Worm (Caenorhabditis elegans) whole organism, L1 larva: ENCODE data around the gene prp-9.

Experiments used
- C16A3.4 ChIP-seq: fragments of 150-350 bp; optimal IDR thresholded peaks from 2 replicates; lab custom pipeline; 2014; ENCODE audit warnings: missing biosample characterization, missing genetic modification characterization
- aha-1 ChIP-seq: fragments of 150-350 bp; optimal IDR thresholded peaks from 2 replicates; lab custom pipeline; 2014; ENCODE audit warnings: missing biosample characterization, missing genetic modification characterization
- alr-1 ChIP-seq: fragments of 200-800 bp; sonication (Bioruptor generic); optimal IDR thresholded peaks from 2 replicates; lab custom pipeline; 2018; ENCODE audit warnings: borderline replicate concordance, mild to moderate bottlenecking, missing genetic modification characterization, missing compliant biosample characterization
- ama-1 ChIP-seq: fragments of 150-350 bp; optimal IDR thresholded peaks from 2 replicates; lab custom pipeline; 2014
- ceh-63 ChIP-seq: fragments of 200-800 bp; sonication (Bioruptor generic); optimal IDR thresholded peaks from 2 replicates; lab custom pipeline; 2018; ENCODE audit warnings: mild to moderate bottlenecking, missing genetic modification characterization, missing compliant biosample characterization
- ceh-90 ChIP-seq: sonication (generic microtip); optimal IDR thresholded peaks from 2 replicates; lab custom pipeline; 2016; ENCODE audit warnings: missing genetic modification characterization, missing compliant biosample characterization
- dsc-1 ChIP-seq: sonication (generic microtip); optimal IDR thresholded peaks from 2 replicates; lab custom pipeline; 2016; ENCODE audit warnings: mild to moderate bottlenecking, missing genetic modification characterization, missing compliant biosample characterization
- efl-1 ChIP-seq, 4 experiments: fragments of 150-350 bp; optimal IDR thresholded peaks in 3 of 4; peaks in 1 of 4; 1 replicate in 1 of 4; 2 replicates in 3 of 4; lab custom pipeline; 2014; ENCODE audit warnings: missing biosample characterization in 2 of 4, missing genetic modification characterization in 2 of 4, missing genetic modification reagents in 2 of 4
- elt-3 ChIP-seq, 6 experiments: fragments of 150-350 bp in 1 of 6; sonication (generic microtip); optimal IDR thresholded peaks; 2 replicates each; lab custom pipeline; 2017 to 2018; ENCODE audit warnings: missing biosample characterization in 6 of 6, missing genetic modification characterization in 6 of 6, inconsistent platforms in 1 of 6
- fkh-4 ChIP-seq: sonication (generic microtip); optimal IDR thresholded peaks from 2 replicates; lab custom pipeline; 2016; ENCODE audit warnings: missing compliant biosample characterization, missing genetic modification characterization, borderline replicate concordance
- fkh-8 ChIP-seq: sonication (generic microtip); optimal IDR thresholded peaks from 2 replicates; lab custom pipeline; 2016; ENCODE audit warnings: mild to moderate bottlenecking, missing genetic modification characterization, missing compliant biosample characterization
- hlh-17 ChIP-seq: fragments of 200-800 bp; sonication (Bioruptor generic); optimal IDR thresholded peaks from 2 replicates; lab custom pipeline; 2018; ENCODE audit warnings: missing genetic modification characterization, mild to moderate bottlenecking, missing compliant biosample characterization, moderate library complexity, borderline replicate concordance
- hlh-4 ChIP-seq: sonication (generic microtip); optimal IDR thresholded peaks from 2 replicates; lab custom pipeline; 2016; ENCODE audit warnings: mild to moderate bottlenecking, missing genetic modification characterization, missing compliant biosample characterization
- isw-1 ChIP-seq: fragments of 200-800 bp; sonication (Bioruptor generic); IDR thresholded peaks from 2 replicates; pipeline ENCODE4 v1.3.6; 2022; ENCODE audit warnings: missing genetic modification characterization, missing compliant biosample characterization
- jun-1 ChIP-seq: fragments of 150-350 bp; optimal IDR thresholded peaks from 2 replicates; lab custom pipeline; 2014; ENCODE audit warnings: missing biosample characterization, missing genetic modification reagents, missing genetic modification characterization
- lin-14 ChIP-seq: fragments of 200-800 bp; sonication (Bioruptor generic); optimal IDR thresholded peaks from 2 replicates; lab custom pipeline; 2018; ENCODE audit warnings: mild to moderate bottlenecking, missing genetic modification characterization, moderate library complexity, missing compliant biosample characterization
- lsy-2 ChIP-seq, 2 experiments: fragments of 150-350 bp; optimal IDR thresholded peaks; 2 replicates each; lab custom pipeline; 2014; ENCODE audit warnings: missing biosample characterization in 2 of 2, missing genetic modification characterization in 2 of 2
- mab-9 ChIP-seq: fragments of 200-800 bp; sonication (Bioruptor generic); IDR thresholded peaks from 2 replicates; pipeline ENCODE4 v1.3.6; 2022; ENCODE audit warnings: missing genetic modification reagents, missing genetic modification characterization, missing compliant biosample characterization
- mdl-1 ChIP-seq, 2 experiments: fragments of 150-350 bp; optimal IDR thresholded peaks; 2 replicates each; lab custom pipeline; 2014 to 2017; ENCODE audit warnings: missing biosample characterization in 2 of 2, missing genetic modification characterization in 2 of 2, inconsistent platforms in 1 of 2
- mep-1 ChIP-seq: fragments of 150-350 bp; optimal IDR thresholded peaks from 2 replicates; lab custom pipeline; 2014; ENCODE audit warnings: missing biosample characterization, missing genetic modification characterization
- nhr-19 ChIP-seq: fragments of 200-800 bp; sonication (Bioruptor generic); conservative IDR thresholded peaks from 2 replicates; pipeline ENCODE4 v1.3.6; 2022; ENCODE audit warnings: missing genetic modification characterization, missing compliant biosample characterization
- nhr-20 ChIP-seq: sonication (generic microtip); optimal IDR thresholded peaks from 2 replicates; lab custom pipeline; 2016; ENCODE audit warnings: mild to moderate bottlenecking, missing genetic modification characterization, missing compliant biosample characterization
- nhr-237 ChIP-seq: fragments of 150-350 bp; optimal IDR thresholded peaks from 2 replicates; lab custom pipeline; 2014; ENCODE audit warnings: missing biosample characterization, missing genetic modification characterization
- nhr-71 ChIP-seq: sonication (generic microtip); optimal IDR thresholded peaks from 2 replicates; lab custom pipeline; 2016; ENCODE audit warnings: mild to moderate bottlenecking, missing genetic modification characterization, moderate library complexity, missing compliant biosample characterization
- nhr-77 ChIP-seq: fragments of 150-350 bp; optimal IDR thresholded peaks from 2 replicates; lab custom pipeline; 2014; ENCODE audit warnings: missing biosample characterization, missing genetic modification characterization
- pax-3 ChIP-seq: fragments of 200-800 bp; sonication (Bioruptor generic); optimal IDR thresholded peaks from 2 replicates; lab custom pipeline; 2018; ENCODE audit warnings: mild to moderate bottlenecking, missing genetic modification characterization, moderate library complexity, missing compliant biosample characterization
- pqm-1 ChIP-seq: sonication (generic microtip); optimal IDR thresholded peaks from 3 replicates; lab custom pipeline; 2017; ENCODE audit warnings: missing biosample characterization, missing genetic modification characterization
- rnt-1 ChIP-seq: sonication (generic microtip); optimal IDR thresholded peaks from 2 replicates; lab custom pipeline; 2016; ENCODE audit warnings: mild to moderate bottlenecking, missing genetic modification characterization, moderate library complexity, missing compliant biosample characterization
- skn-1 ChIP-seq: fragments of 150-350 bp; optimal IDR thresholded peaks from 2 replicates; lab custom pipeline; 2014; ENCODE audit warnings: missing biosample characterization, missing genetic modification characterization
- snpc-4 ChIP-seq: fragments of 150-350 bp; optimal IDR thresholded peaks from 2 replicates; lab custom pipeline; 2014; ENCODE audit warnings: missing biosample characterization, missing genetic modification characterization
- snu-23 ChIP-seq: sonication (generic microtip); optimal IDR thresholded peaks from 2 replicates; lab custom pipeline; 2016; ENCODE audit warnings: missing genetic modification characterization, missing compliant biosample characterization
- unc-130 ChIP-seq: fragments of 150-350 bp; optimal IDR thresholded peaks from 2 replicates; lab custom pipeline; 2017; ENCODE audit warnings: missing biosample characterization, missing genetic modification characterization, inconsistent platforms
- xbp-1 ChIP-seq: sonication (generic microtip); optimal IDR thresholded peaks from 2 replicates; lab custom pipeline; 2016; ENCODE audit warnings: missing genetic modification characterization, missing compliant biosample characterization
- zip-4 ChIP-seq: fragments of 200-800 bp; sonication (Bioruptor generic); optimal IDR thresholded peaks from 2 replicates; lab custom pipeline; 2018; ENCODE audit warnings: mild to moderate bottlenecking, missing genetic modification characterization, moderate library complexity, missing compliant biosample characterization
- ztf-4 ChIP-seq: fragments of 150-350 bp; optimal IDR thresholded peaks from 2 replicates; lab custom pipeline; 2014; ENCODE audit warnings: missing biosample characterization, missing genetic modification characterization

prp-9 gene

DNA sequence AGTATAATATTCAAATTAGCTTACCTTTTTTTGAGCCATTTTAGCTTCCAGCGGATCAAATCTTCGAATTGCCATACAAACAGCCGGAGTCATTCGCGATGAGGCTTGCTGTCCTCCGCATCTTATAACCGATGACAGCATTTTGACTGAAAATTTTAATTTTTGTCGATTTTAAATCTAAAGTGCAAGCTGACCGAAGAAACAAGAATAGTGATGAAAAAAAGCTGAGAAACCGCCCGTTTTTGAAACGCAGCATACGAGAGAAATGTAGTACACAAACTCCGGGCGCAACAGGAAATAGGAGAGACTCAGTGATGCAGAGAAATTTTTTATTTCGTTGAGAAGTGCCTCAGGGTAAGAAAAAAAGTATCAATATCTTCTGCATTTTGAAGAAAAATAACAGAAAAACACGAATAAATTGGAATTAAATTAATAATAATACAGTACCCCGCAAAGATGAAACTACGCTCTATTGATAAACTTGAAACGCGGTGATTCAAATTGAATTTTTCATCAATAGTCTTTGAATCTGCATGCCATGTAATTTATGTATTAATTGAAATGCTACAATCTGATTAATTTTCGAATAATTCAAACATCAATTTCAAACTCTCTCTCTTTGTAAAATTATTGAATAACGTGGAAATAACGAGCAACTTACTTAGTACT, 41.9 kb downstream of the prp-9 start (continued):
- TF ChIP-seq ceh-63 (GFP tag; lab: Kevin White, UChicago): no peak
- TF ChIP-seq nhr-237: peak; percentile 40
- no peak for TF ChIP-seq snpc-4
- no peak for TF ChIP-seq alr-1 (tag; lab: Kevin White, UChicago)
- TF ChIP-seq pqm-1: no peak
- peak; percentile 33 for TF ChIP-seq nhr-19 (GFP tag; lab: Robert Waterston, UW)
- no peak for TF ChIP-seq nhr-77 (tag; lab: Kevin White, UChicago)
- TF ChIP-seq isw-1: no peak
- no peak for TF ChIP-seq jun-1 (tag; lab: Kevin White, UChicago)
- no peak for TF ChIP-seq ceh-90 (tag; lab: Kevin White, UChicago)
- no peak for TF ChIP-seq fkh-4 (tag; lab: Kevin White, UChicago)
- no peak for TF ChIP-seq C16A3.4 (tag; lab: Kevin White, UChicago)
- TF ChIP-seq hlh-4 (tag; lab: Kevin White, UChicago): no peak
- no peak for TF ChIP-seq mep-1
- TF ChIP-seq ama-1 (lab: Kevin White, UChicago): no peak

ce11 chrII:8481731-8482253, 43.4 kb downstream of the prp-9 start, which contains the start of gene M05D6.5:
M05D6.5 (minus strand) TSS chrII:8482203.
- peak; percentile 52 for TF ChIP-seq ztf-4 (tag; lab: Kevin White, UChicago)
- TF ChIP-seq aha-1 (tag; lab: Kevin White, UChicago): no peak
- no peak for TF ChIP-seq snpc-4

- TF ChIP-seq isw-1: no peak
- no peak for TF ChIP-seq hlh-17 (GFP tag; lab: Kevin White, UChicago)
- TF ChIP-seq zip-4 (GFP tag; lab: Kevin White, UChicago): no peak
- peak; percentile 12 for TF ChIP-seq unc-130 (tag; lab: Kevin White, UChicago)
- peak in 1 of 2 experiments; percentile 48 for TF ChIP-seq lsy-2 (tag; optimal IDR thresholded peaks at IDR 0.05; lab: Kevin White, UChicago)
- peak; percentile 9 for TF ChIP-seq skn-1 (tag; lab: Kevin White, UChicago)
- peak; percentile 34 for TF ChIP-seq snu-23 (GFP tag; lab: Kevin White, UChicago)
- peak; percentile 59 for TF ChIP-seq lin-14
- TF ChIP-seq pax-3: no peak
- peak; percentile 82 for TF ChIP-seq nhr-19 (GFP tag; lab: Robert Waterston, UW)
- no peak for TF ChIP-seq mab-9 (GFP tag; lab: Robert Waterston, UW)
- peak in 1 of 6 experiments; percentile 41 for TF ChIP-seq elt-3 (tag; optimal IDR thresholded peaks at IDR 0.05; lab: Kevin White, UChicago)
- no peak for TF ChIP-seq ceh-90 (tag; lab: Kevin White, UChicago)
- peak; percentile 13 for TF ChIP-seq dsc-1 (tag; lab: Kevin White, UChicago)
- peak; percentile 82 for TF ChIP-seq nhr-20 (tag; lab: Kevin White, UChicago)
- no peak for TF ChIP-seq mdl-1 (tag; optimal IDR thresholded peaks at IDR 0.05; lab: Kevin White, UChicago)
- TF ChIP-seq xbp-1 (tag; lab: Kevin White, UChicago): no peak
- TF ChIP-seq rnt-1 (tag; lab: Kevin White, UChicago): peak; percentile 41
- peak; percentile 44 for TF ChIP-seq mep-1
- TF ChIP-seq ztf-4 (tag; lab: Kevin White, UChicago): peak; percentile 50
- TF ChIP-seq efl-1 (optimal IDR thresholded peaks at IDR 0.05; lab: Kevin White, UChicago): no peak
- peak in 1 of 2 experiments; percentile 83 for TF ChIP-seq efl-1 (GFP tag; optimal IDR thresholded peaks at IDR 0.05 in 1 of 2; lab: Kevin White, UChicago)
- TF ChIP-seq nhr-71: peak; percentile 76
- TF ChIP-seq fkh-8 (tag; lab: Kevin White, UChicago): peak; percentile 48
- TF ChIP-seq C16A3.4 (tag; lab: Kevin White, UChicago): peak; percentile 2
- TF ChIP-seq, all 84 proteins: peak for 16
These were observed 44.0 kb downstream of the prp-9 start for ce11 chrII:8481033-8481708.
